Worm (Caenorhabditis elegans): ENCODE measurements around the gene eif-2Bdelta.

Gene eif-2Bdelta

DNA sequence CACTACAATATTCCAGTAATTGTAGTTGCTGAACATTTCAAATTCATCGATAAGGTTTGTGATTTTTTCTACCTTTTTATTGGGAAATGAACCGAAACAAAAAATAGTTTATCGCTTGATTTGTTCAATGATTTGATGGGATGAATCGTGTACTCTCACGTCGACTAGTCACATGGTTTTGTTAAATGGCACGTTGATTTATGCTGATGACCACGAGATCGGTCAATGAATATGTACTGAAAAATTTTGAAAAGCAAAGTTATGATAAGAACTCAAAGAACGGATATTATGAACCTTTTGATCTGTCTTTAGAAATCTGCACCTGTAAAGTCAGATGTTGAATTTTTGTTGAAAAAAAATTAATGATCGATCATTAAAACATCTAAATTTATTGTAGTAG is 2.7 kb downstream of the eif-2Bdelta start (continued):
- peak; percentile 69 for TF ChIP-seq sma-3 (GFP tag; optimal IDR thresholded peaks at IDR 0.05)
- TF ChIP-seq mbf-1 (tag; optimal IDR thresholded peaks at IDR 0.05) = no peak

DNA sequence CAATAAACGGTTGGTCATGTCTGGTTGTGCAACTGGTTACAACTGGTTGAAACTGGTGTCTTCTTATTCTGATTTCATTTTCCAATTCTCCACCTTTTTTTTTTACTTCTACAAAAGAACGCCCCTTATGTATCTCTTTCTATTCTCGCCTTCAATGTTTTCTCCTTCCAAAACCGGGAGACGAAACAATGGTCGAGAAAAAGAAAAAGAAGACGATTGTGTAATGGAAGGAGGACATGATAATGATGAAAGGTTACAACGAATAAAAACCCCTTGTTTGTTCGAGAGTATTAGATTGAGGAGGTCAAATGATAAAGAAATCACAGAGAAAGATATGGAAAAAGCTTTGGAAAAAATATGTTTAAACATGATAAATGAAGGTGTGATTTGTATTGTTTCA is 5.2 kb downstream of the eif-2Bdelta start, which contains the start of gene C50F4.8:
TSS of gene C50F4.8 (minus strand) at position 28 of the 400 bp plus-strand sequence.
- TF ChIP-seq zag-1 (tag; optimal IDR thresholded peaks at IDR 0.05) (no peak), sma-9 (GFP tag; optimal IDR thresholded peaks at IDR 0.05) (no peak), sma-9 (tag; optimal IDR thresholded peaks at IDR 0.05) (no peak), mbf-1 (tag; optimal IDR thresholded peaks at IDR 0.05) (no peak), nhr-11 (tag; optimal IDR thresholded peaks at IDR 0.05) (no peak), crh-2 (tag; optimal IDR thresholded peaks at IDR 0.05) (no peak), nhr-23 (tag; optimal IDR thresholded peaks at IDR 0.05) (no peak), lin-13 (GFP tag; optimal IDR thresholded peaks at IDR 0.05) (no peak), unc-39 (tag; optimal IDR thresholded peaks at IDR 0.05) (no peak), ZK546.5 (tag; optimal IDR thresholded peaks at IDR 0.05) (no peak), nhr-12 (tag; optimal IDR thresholded peaks at IDR 0.05) (no peak), fos-1 (tag; optimal IDR thresholded peaks at IDR 0.05) (no peak), nhr-25 (tag; optimal IDR thresholded peaks at IDR 0.05) (no peak), ztf-1 (GFP tag; conservative IDR thresholded peaks at IDR 0.05) (no peak), elt-3 (tag; optimal IDR thresholded peaks at IDR 0.05) (no peak), elt-1 (tag; optimal IDR thresholded peaks at IDR 0.05) (no peak), skn-1 (tag; optimal IDR thresholded peaks at IDR 0.05) (no peak), mdl-1 (tag; optimal IDR thresholded peaks at IDR 0.05) (no peak), nhr-237 (tag; optimal IDR thresholded peaks at IDR 0.05) (no peak)

DNA sequence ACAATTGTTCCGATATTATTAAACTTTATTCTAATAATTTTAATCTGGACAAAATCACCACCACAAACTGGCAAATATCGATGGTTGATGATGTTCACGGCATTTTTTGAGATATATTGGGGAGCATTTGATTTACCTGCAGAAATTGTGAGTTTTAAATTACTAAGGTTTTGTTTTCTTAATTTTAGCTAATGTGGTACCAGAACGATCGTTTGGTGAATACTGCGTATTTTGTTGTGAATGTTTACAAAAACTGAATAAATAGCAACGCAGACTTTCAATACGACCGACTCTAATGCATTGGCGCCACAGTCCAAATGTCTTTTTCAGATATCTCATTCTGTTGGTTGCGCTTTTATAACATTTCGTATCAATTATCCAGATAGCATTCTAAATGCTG is 8.1 kb downstream of the eif-2Bdelta start:
- TF ChIP-seq nhr-21 (tag; optimal IDR thresholded peaks at IDR 0.05) (no peak), sma-3 (GFP tag; optimal IDR thresholded peaks at IDR 0.05) (no peak), elt-1 (tag; optimal IDR thresholded peaks at IDR 0.05) (no peak), ztf-1 (GFP tag; conservative IDR thresholded peaks at IDR 0.05) (no peak), unc-62 (GFP tag; optimal IDR thresholded peaks at IDR 0.05) (no peak), Y55F3AM.14 (GFP tag; optimal IDR thresholded peaks at IDR 0.05) (no peak), crh-2 (tag; optimal IDR thresholded peaks at IDR 0.05) (no peak), lin-39 (tag; optimal IDR thresholded peaks at IDR 0.05) (no peak)

DNA sequence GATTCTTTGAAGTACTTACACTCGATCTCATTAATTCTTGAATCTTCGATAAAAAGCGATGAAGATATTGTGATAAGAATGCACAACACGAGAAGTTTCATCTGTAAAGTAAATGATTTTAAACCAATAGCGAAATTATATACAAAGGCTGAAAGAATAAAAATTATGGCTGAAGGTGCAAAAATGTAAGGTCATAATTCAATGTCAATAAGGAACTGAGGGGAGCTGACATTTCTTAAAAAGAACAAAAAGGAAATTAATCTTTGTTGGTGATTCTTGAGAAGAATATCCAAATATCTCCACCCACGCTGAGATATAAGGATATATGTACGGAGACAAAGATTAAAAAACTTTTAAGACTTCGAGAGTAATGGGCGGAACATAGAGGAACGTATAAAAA is 10.5 kb downstream of the eif-2Bdelta start, which contains the start of gene C50F4.9:
TSS of gene C50F4.9 (minus strand) at position 101 of the 400 bp plus-strand sequence.
- TF ChIP-seq sma-3 (GFP tag; optimal IDR thresholded peaks at IDR 0.05) = no peak
- no peak for TF ChIP-seq nhr-77 (tag; optimal IDR thresholded peaks at IDR 0.05)
- no peak for TF ChIP-seq gmeb-1 (tag; optimal IDR thresholded peaks at IDR 0.05)

DNA sequence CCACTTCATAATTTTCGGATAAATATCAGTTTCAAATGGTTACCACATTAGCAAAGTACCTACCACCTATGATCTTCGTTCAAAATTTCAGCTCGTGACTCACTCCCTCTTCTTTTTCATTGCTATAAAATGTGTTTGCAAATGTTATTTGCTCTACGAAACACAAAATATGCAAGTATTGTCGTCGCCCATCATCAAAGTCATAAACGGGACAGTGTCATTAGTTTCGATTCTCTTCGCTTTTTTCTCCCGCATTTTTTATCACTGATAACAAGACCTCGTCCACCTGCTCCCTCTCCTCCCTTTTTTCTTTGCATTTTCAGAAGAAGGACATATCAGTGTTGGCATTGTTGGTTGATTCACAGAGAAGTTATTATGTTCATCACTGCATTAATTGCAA is 12.8 kb downstream of the eif-2Bdelta start, which contains the start of gene C50F4.1:
TSS of gene C50F4.1 (plus strand) at position 324 of the 400 bp plus-strand sequence.
- peak; percentile 88 for TF ChIP-seq fos-1 (tag; optimal IDR thresholded peaks at IDR 0.05)
- no peak for TF ChIP-seq skn-1 (tag; optimal IDR thresholded peaks at IDR 0.05)
- peak; percentile 45 for TF ChIP-seq sma-9 (GFP tag; optimal IDR thresholded peaks at IDR 0.05)
- TF ChIP-seq sma-9 (tag; optimal IDR thresholded peaks at IDR 0.05) = no peak
- TF ChIP-seq nhr-11 (tag; optimal IDR thresholded peaks at IDR 0.05) = no peak
- peak; percentile 3 for TF ChIP-seq gmeb-1 (tag; optimal IDR thresholded peaks at IDR 0.05)
- no peak for TF ChIP-seq ama-1 (optimal IDR thresholded peaks at IDR 0.05)
- TF ChIP-seq alr-1 (tag; optimal IDR thresholded peaks at IDR 0.05) = no peak
- TF ChIP-seq crh-2 (tag; optimal IDR thresholded peaks at IDR 0.05) = peak; percentile 17
- TF ChIP-seq lin-13 (GFP tag; optimal IDR thresholded peaks at IDR 0.05) = no peak

DNA sequence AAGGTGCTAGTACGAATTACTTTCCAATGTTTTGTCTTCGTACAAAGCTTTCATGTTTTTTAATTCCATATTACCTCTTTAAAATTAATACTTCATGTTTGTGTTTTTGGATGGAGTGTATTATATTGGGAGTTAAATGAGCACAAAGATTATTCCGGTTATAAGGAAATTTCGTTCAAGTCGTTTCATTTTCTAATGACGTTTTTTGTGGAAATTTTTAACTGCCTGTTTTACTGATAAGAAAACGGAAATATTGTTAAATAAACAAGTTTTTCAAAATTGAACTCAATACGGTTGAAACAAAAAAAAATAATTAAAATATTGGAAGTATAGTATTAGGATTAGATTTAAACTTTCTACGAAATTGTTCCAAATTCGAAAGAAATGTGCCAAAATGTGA is 13.7 kb downstream of the eif-2Bdelta start:
- TF ChIP-seq aly-2 (tag; optimal IDR thresholded peaks at IDR 0.05) (no peak), fos-1 (tag; optimal IDR thresholded peaks at IDR 0.05) (peak; percentile 45)

DNA sequence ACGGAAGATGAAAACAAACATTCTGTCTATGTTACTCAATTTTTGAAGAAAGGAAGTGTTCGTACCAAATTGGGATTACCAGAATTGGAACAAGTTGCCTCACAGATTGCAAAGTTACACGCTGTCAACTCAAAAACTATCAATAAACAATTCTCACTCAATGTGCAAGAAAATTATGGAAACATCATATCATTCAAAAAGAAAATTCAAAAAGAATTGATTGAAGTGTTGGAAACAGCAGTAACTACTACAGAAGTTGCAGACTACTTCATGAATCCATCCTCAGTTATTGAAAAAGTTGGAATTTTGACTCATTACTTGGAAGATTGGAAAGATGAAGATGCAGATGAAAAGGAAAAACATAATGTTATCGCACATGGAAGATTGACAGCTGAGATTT is 14.4 kb downstream of the eif-2Bdelta start:
- TF ChIP-seq mbf-1 (tag; optimal IDR thresholded peaks at IDR 0.05) = no peak
- no peak for TF ChIP-seq nhr-21 (tag; optimal IDR thresholded peaks at IDR 0.05)
- TF ChIP-seq nhr-129 (tag; optimal IDR thresholded peaks at IDR 0.05) = no peak
- TF ChIP-seq crh-2 (tag; optimal IDR thresholded peaks at IDR 0.05) = no peak
- TF ChIP-seq R02D3.7 (tag; optimal IDR thresholded peaks at IDR 0.05) = no peak
- TF ChIP-seq ztf-4 (tag; optimal IDR thresholded peaks at IDR 0.05) = no peak
- TF ChIP-seq nhr-12 (tag; optimal IDR thresholded peaks at IDR 0.05) = no peak
- no peak for TF ChIP-seq unc-55 (GFP tag; optimal IDR thresholded peaks at IDR 0.05)
- no peak for TF ChIP-seq sem-4 (tag; optimal IDR thresholded peaks at IDR 0.05)
- TF ChIP-seq unc-39 (tag; optimal IDR thresholded peaks at IDR 0.05) = no peak
- TF ChIP-seq dmd-4 (tag; optimal IDR thresholded peaks at IDR 0.05) = no peak
- no peak for TF ChIP-seq ceh-16 (tag; optimal IDR thresholded peaks at IDR 0.05)
- TF ChIP-seq C34F6.9 (tag; optimal IDR thresholded peaks at IDR 0.05) = no peak
- TF ChIP-seq nhr-6 (tag; optimal IDR thresholded peaks at IDR 0.05) = no peak
- TF ChIP-seq ztf-1 (GFP tag; conservative IDR thresholded peaks at IDR 0.05) = no peak
- TF ChIP-seq gmeb-1 (tag; optimal IDR thresholded peaks at IDR 0.05) = no peak
- no peak for TF ChIP-seq elt-1 (tag; optimal IDR thresholded peaks at IDR 0.05)
